Worm (Caenorhabditis elegans) whole organism, L4 larva: ENCODE measurements around the gene Y46G5A.15.

Experiments used
- F10B5.3 ChIP-seq: sonication (generic microtip); optimal IDR thresholded peaks from 2 replicates; lab custom pipeline; 2016; ENCODE audit warnings: mild to moderate bottlenecking, missing genetic modification characterization, missing compliant biosample characterization
- F26F4.8 ChIP-seq: fragments of 200-800 bp; sonication (Bioruptor generic); conservative IDR thresholded peaks from 2 replicates; pipeline ENCODE4 v1.3.6; 2022; ENCODE audit warnings: missing genetic modification characterization, missing compliant biosample characterization
- R02D3.7 ChIP-seq: fragments of 150-350 bp; sonication (generic microtip); optimal IDR thresholded peaks from 3 replicates; lab custom pipeline; 2014; ENCODE audit warnings: missing biosample characterization, missing genetic modification characterization
- T20F7.1 ChIP-seq: fragments of 200-800 bp; sonication (Bioruptor generic); optimal IDR thresholded peaks from 2 replicates; lab custom pipeline; 2018; ENCODE audit warnings: mild to moderate bottlenecking, missing genetic modification characterization, missing compliant biosample characterization
- Y105C5A.15 ChIP-seq: fragments of 200-800 bp; sonication (Bioruptor generic); IDR thresholded peaks from 2 replicates; pipeline ENCODE4 v1.3.6; 2022; ENCODE audit warnings: missing genetic modification characterization, missing compliant biosample characterization
- ZK546.5 ChIP-seq, 2 experiments: sonication (generic microtip); optimal IDR thresholded peaks; 2 replicates each; lab custom pipeline; 2017; ENCODE audit warnings: missing biosample characterization in 2 of 2, missing genetic modification characterization in 2 of 2
- aha-1 ChIP-seq: fragments of 150-350 bp; peaks from one replicate; lab custom pipeline; 2014; ENCODE audit warnings: missing biosample characterization, missing genetic modification characterization
- ceh-20 ChIP-seq: fragments of 200-800 bp; sonication (Bioruptor generic); IDR thresholded peaks from 2 replicates; pipeline ENCODE4 v1.3.6; 2022; ENCODE audit warnings: missing genetic modification reagents, missing genetic modification characterization, missing compliant biosample characterization
- daf-16 ChIP-seq, 3 experiments: sonication (generic microtip); optimal IDR thresholded peaks; 2 replicates each; lab custom pipeline; 2016 to 2017; ENCODE audit warnings: missing genetic modification characterization in 3 of 3, missing genetic modification reagents in 3 of 3, mild to moderate bottlenecking in 2 of 3, missing compliant biosample characterization in 2 of 3, missing biosample characterization in 1 of 3, moderate library complexity in 1 of 3
- dmd-6 ChIP-seq: fragments of 200-800 bp; sonication (Bioruptor generic); IDR thresholded peaks from 2 replicates; pipeline ENCODE4 v1.3.6; 2022; ENCODE audit warnings: missing genetic modification reagents, missing genetic modification characterization, missing compliant biosample characterization
- duxl-1 ChIP-seq: sonication (generic microtip); optimal IDR thresholded peaks from 2 replicates; lab custom pipeline; 2016; ENCODE audit warnings: mild to moderate bottlenecking, missing genetic modification characterization, moderate library complexity, missing compliant biosample characterization; ENCODE audit not compliant: poor library complexity
- dve-1 ChIP-seq: sonication (generic microtip); optimal IDR thresholded peaks from 2 replicates; lab custom pipeline; 2017; ENCODE audit warnings: antibody characterized with exemption, mild to moderate bottlenecking, missing genetic modification characterization, missing compliant biosample characterization; ENCODE audit not compliant: insufficient read depth
- egl-43 ChIP-seq: fragments of 200-800 bp; sonication (Bioruptor generic); IDR thresholded peaks from 2 replicates; pipeline ENCODE4 v1.3.6; 2022; ENCODE audit warnings: missing genetic modification reagents, missing genetic modification characterization, missing compliant biosample characterization
- hlh-11 ChIP-seq: fragments of 200-800 bp; sonication (Bioruptor generic); optimal IDR thresholded peaks from 2 replicates; lab custom pipeline; 2018; ENCODE audit warnings: mild to moderate bottlenecking, missing genetic modification characterization, missing compliant biosample characterization
- hlh-30 ChIP-seq: sonication (generic microtip); optimal IDR thresholded peaks from 2 replicates; lab custom pipeline; 2017; ENCODE audit warnings: antibody characterized with exemption, mild to moderate bottlenecking, missing genetic modification characterization, missing compliant biosample characterization; ENCODE audit not compliant: insufficient read depth
- hmg-1.1 ChIP-seq: fragments of 200-800 bp; sonication (Bioruptor generic); IDR thresholded peaks from 2 replicates; pipeline ENCODE4 v1.3.6; 2022; ENCODE audit warnings: missing genetic modification reagents, missing genetic modification characterization, missing compliant biosample characterization
- mdl-1 ChIP-seq, 2 experiments: fragments of 150-350 bp in 1 of 2; sonication (generic microtip) in 1 of 2; optimal IDR thresholded peaks; 2 replicates each; lab custom pipeline; 2014 to 2017; ENCODE audit warnings: missing biosample characterization in 2 of 2, missing genetic modification characterization in 2 of 2
- mes-2 ChIP-seq: sonication (generic microtip); optimal IDR thresholded peaks from 2 replicates; lab custom pipeline; 2016; ENCODE audit warnings: missing genotype, mild to moderate bottlenecking, missing genetic modification characterization, missing compliant biosample characterization; ENCODE audit not compliant: poor library complexity, severe bottlenecking
- mxl-2 ChIP-seq: fragments of 200-800 bp; sonication (Bioruptor generic); conservative IDR thresholded peaks from 2 replicates; pipeline ENCODE4 v1.3.6; 2022; ENCODE audit warnings: missing genetic modification reagents, missing genetic modification characterization, missing compliant biosample characterization
- mxl-3 ChIP-seq: fragments of 200-800 bp; sonication (Bioruptor generic); optimal IDR thresholded peaks from 2 replicates; lab custom pipeline; 2018; ENCODE audit warnings: mild to moderate bottlenecking, missing genetic modification characterization, missing compliant biosample characterization
- nhr-10 ChIP-seq: fragments of 150-350 bp; optimal IDR thresholded peaks from 2 replicates; lab custom pipeline; 2014; ENCODE audit warnings: missing biosample characterization, missing genetic modification characterization
- nhr-102 ChIP-seq: sonication (generic microtip); optimal IDR thresholded peaks from 2 replicates; lab custom pipeline; 2016; ENCODE audit warnings: mild to moderate bottlenecking, missing genetic modification characterization, moderate library complexity, missing compliant biosample characterization
- nhr-111 ChIP-seq: fragments of 200-800 bp; sonication (Bioruptor generic); optimal IDR thresholded peaks from 2 replicates; lab custom pipeline; 2018; ENCODE audit warnings: mild to moderate bottlenecking, missing genetic modification characterization, missing compliant biosample characterization
- nhr-237 ChIP-seq: sonication (generic microtip); optimal IDR thresholded peaks from 2 replicates; lab custom pipeline; 2017; ENCODE audit warnings: missing biosample characterization, missing genetic modification characterization
- nhr-25 ChIP-seq: sonication (generic microtip); optimal IDR thresholded peaks from 2 replicates; lab custom pipeline; 2017; ENCODE audit warnings: missing genetic modification characterization, mild to moderate bottlenecking, missing compliant biosample characterization, antibody characterized with exemption, moderate library complexity, borderline replicate concordance; ENCODE audit not compliant: insufficient read depth
- nhr-28 ChIP-seq: fragments of 150-350 bp; optimal IDR thresholded peaks from 2 replicates; lab custom pipeline; 2014; ENCODE audit warnings: missing biosample characterization, missing genetic modification characterization
- nhr-77 ChIP-seq: fragments of 150-350 bp; optimal IDR thresholded peaks from 2 replicates; lab custom pipeline; 2014; ENCODE audit warnings: missing biosample characterization, missing genetic modification characterization
- pha-4 ChIP-seq, 2 experiments: fragments of 150-350 bp in 1 of 2; fragments of 200-800 bp in 1 of 2; sonication (Bioruptor generic) in 1 of 2; IDR thresholded peaks in 1 of 2; optimal IDR thresholded peaks in 1 of 2; 2 replicates each; pipeline versions ENCODE4 v1.3.6 to Lab custom; 2014 to 2022; ENCODE audit warnings: missing genetic modification characterization in 2 of 2, missing genetic modification reagents in 2 of 2, missing biosample characterization in 1 of 2, missing compliant biosample characterization in 1 of 2
- php-3 ChIP-seq: fragments of 200-800 bp; sonication (Bioruptor generic); IDR thresholded peaks from 2 replicates; pipeline ENCODE4 v1.3.6; 2022; ENCODE audit warnings: missing genetic modification reagents, missing genetic modification characterization, missing compliant biosample characterization
- pqm-1 ChIP-seq: sonication (generic microtip); optimal IDR thresholded peaks from 2 replicates; lab custom pipeline; 2017; ENCODE audit warnings: missing biosample characterization, missing genetic modification characterization
- saeg-2 ChIP-seq: fragments of 200-800 bp; sonication (Bioruptor generic); IDR thresholded peaks from 2 replicates; pipeline ENCODE4 v1.3.6; 2022; ENCODE audit warnings: missing genetic modification reagents, missing genetic modification characterization, missing compliant biosample characterization
- sdz-12 ChIP-seq: fragments of 200-800 bp; sonication (Bioruptor generic); optimal IDR thresholded peaks from 2 replicates; lab custom pipeline; 2018; ENCODE audit warnings: mild to moderate bottlenecking, missing genetic modification characterization, missing compliant biosample characterization
- snpc-1.2 ChIP-seq: fragments of 200-800 bp; sonication (Bioruptor generic); IDR thresholded peaks from 2 replicates; pipeline ENCODE4 v1.3.6; 2022; ENCODE audit warnings: missing genetic modification reagents, missing genetic modification characterization, missing compliant biosample characterization
- tag-97 ChIP-seq: fragments of 200-800 bp; sonication (Bioruptor generic); IDR thresholded peaks from 2 replicates; pipeline ENCODE4 v1.3.6; 2022; ENCODE audit warnings: missing genetic modification characterization, missing compliant biosample characterization
- unc-39 ChIP-seq: sonication (generic microtip); optimal IDR thresholded peaks from 2 replicates; lab custom pipeline; 2017; ENCODE audit warnings: missing biosample characterization, missing genetic modification characterization
- unc-62 ChIP-seq, 3 experiments: fragments of 150-350 bp in 1 of 3; sonication (generic microtip); optimal IDR thresholded peaks in 2 of 3; peaks in 1 of 3; 1 replicate in 1 of 3; 2 replicates in 2 of 3; lab custom pipeline; 2014 to 2017; ENCODE audit warnings: missing biosample characterization in 3 of 3, missing genetic modification characterization in 3 of 3, missing genetic modification reagents in 3 of 3, missing genotype in 1 of 3
- zfp-2 ChIP-seq: sonication (generic microtip); optimal IDR thresholded peaks from 2 replicates; lab custom pipeline; 2016; ENCODE audit warnings: mild to moderate bottlenecking, missing genetic modification characterization, missing compliant biosample characterization
- zfp-3 ChIP-seq: fragments of 200-800 bp; sonication (Bioruptor generic); conservative IDR thresholded peaks from 2 replicates; pipeline ENCODE4 v1.3.6; 2022; ENCODE audit warnings: missing genetic modification reagents, missing genetic modification characterization, missing compliant biosample characterization
- zip-11 ChIP-seq: fragments of 200-800 bp; sonication (Bioruptor generic); IDR thresholded peaks from 2 replicates; pipeline ENCODE4 v1.3.6; 2022; ENCODE audit warnings: missing genetic modification characterization, missing compliant biosample characterization
- zip-2 ChIP-seq: fragments of 150-350 bp; optimal IDR thresholded peaks from 2 replicates; lab custom pipeline; 2014; ENCODE audit warnings: missing biosample characterization, missing genetic modification characterization

Y46G5A.15 gene

ce11 chrII:12828863-12829262 lies 43.6 kb upstream of the Y46G5A.15 start, which contains the start of gene Y46G5A.23:
TSS of gene Y46G5A.23 (minus strand) at chrII:12828963.
- TF ChIP-seq nhr-111 (GFP tag; lab: Kevin White, UChicago) (no peak), nhr-28 (tag; lab: Kevin White, UChicago) (no peak), Y105C5A.15 (no peak), T20F7.1 (GFP tag; lab: Kevin White, UChicago) (no peak), ZK546.5 (tag; optimal IDR thresholded peaks at IDR 0.05; lab: Kevin White, UChicago) (no peak), nhr-10 (tag; lab: Kevin White, UChicago) (no peak), pha-4 (GFP tag; IDR thresholded peaks at IDR 0.05; lab: Robert Waterston, UW) (no peak), pha-4 (tag; optimal IDR thresholded peaks at IDR 0.05; lab: Kevin White, UChicago) (no peak), zip-2 (tag; lab: Kevin White, UChicago) (no peak), nhr-102 (no peak), nhr-77 (tag; lab: Kevin White, UChicago) (no peak), duxl-1 (tag; lab: Kevin White, UChicago) (no peak), nhr-237 (no peak)
- TF ChIP-seq, all 104 proteins: peak for 0

- no peak for TF ChIP-seq snpc-1.2
Measured at ce11 chrII:12826752-12827151, 41.5 kb upstream of the Y46G5A.15 start, which contains the start of gene Y46G5A.38. TSS of gene Y46G5A.38 (plus strand) at chrII:12827052.

ce11 chrII:12824463-12824862 lies 39.2 kb upstream of the Y46G5A.15 start:
- TF ChIP-seq F26F4.8 (GFP tag; lab: Robert Waterston, UW) (0 out of 2 replicates have a peak, but pooled peaks have one; percentile 39), aha-1 (peak; percentile 77), nhr-28 (tag; lab: Kevin White, UChicago) (no peak), hmg-1.1 (GFP tag; lab: Robert Waterston, UW) (0 out of 2 replicates have a peak, but pooled peaks have one; percentile 24)

- no peak for TF ChIP-seq egl-43 (GFP tag; lab: Robert Waterston, UW)
- TF ChIP-seq unc-39 (tag; lab: Kevin White, UChicago) = no peak
- TF ChIP-seq saeg-2 (GFP tag; lab: Robert Waterston, UW) = no peak
- TF ChIP-seq nhr-10 (tag; lab: Kevin White, UChicago) = no peak
- TF ChIP-seq mes-2 = no peak
- TF ChIP-seq sdz-12 (GFP tag; lab: Kevin White, UChicago) = no peak
- no peak for TF ChIP-seq zfp-3 (GFP tag; lab: Robert Waterston, UW)
- peak; percentile 54; the same call in 1 of the 2 replicates for TF ChIP-seq php-3 (GFP tag; lab: Robert Waterston, UW)
- no peak for TF ChIP-seq R02D3.7 (tag; lab: Kevin White, UChicago)
- TF ChIP-seq nhr-25 = no peak
- TF ChIP-seq daf-16 (GFP tag; optimal IDR thresholded peaks at IDR 0.05; lab: Kevin White, UChicago) = no peak
- TF ChIP-seq daf-16 (tag; optimal IDR thresholded peaks at IDR 0.05; lab: Kevin White, UChicago) = peak; percentile 89
- TF ChIP-seq dve-1 (tag; lab: Kevin White, UChicago) = peak; percentile 87
- TF ChIP-seq zfp-2 = no peak
- no peak for TF ChIP-seq ceh-20 (GFP tag; lab: Robert Waterston, UW)
- no peak for TF ChIP-seq zip-2 (tag; lab: Kevin White, UChicago)
- TF ChIP-seq pqm-1 (tag; lab: Kevin White, UChicago) = peak; percentile 82
- peak in 1 of 2 experiments; percentile 34 for TF ChIP-seq mdl-1 (tag; optimal IDR thresholded peaks at IDR 0.05; lab: Kevin White, UChicago)
- no peak for TF ChIP-seq duxl-1 (tag; lab: Kevin White, UChicago)
- TF ChIP-seq hlh-11 (tag; lab: Kevin White, UChicago) = peak; percentile 59
- no peak for TF ChIP-seq unc-62 (GFP tag; optimal IDR thresholded peaks at IDR 0.05 in 1 of 2; lab: Kevin White, UChicago)
- no peak for TF ChIP-seq unc-62 (tag; optimal IDR thresholded peaks at IDR 0.05; lab: Kevin White, UChicago)
- TF ChIP-seq nhr-28 (tag; lab: Kevin White, UChicago) = peak; percentile 77
- TF ChIP-seq F10B5.3 = no peak
- peak; percentile 59 for TF ChIP-seq mxl-3
- TF ChIP-seq zip-11 (GFP tag; lab: Robert Waterston, UW) = no peak
- TF ChIP-seq mxl-2 (GFP tag; lab: Robert Waterston, UW) = no peak
- TF ChIP-seq tag-97 (GFP tag; lab: Robert Waterston, UW) = no peak
- peak; percentile 42 for TF ChIP-seq dmd-6 (GFP tag; lab: Robert Waterston, UW)
- TF ChIP-seq hlh-30 (tag; lab: Kevin White, UChicago) = peak; percentile 75
Measured at ce11 chrII:12823437-12823836, 38.2 kb upstream of the Y46G5A.15 start, which contains the start of gene Y46G5A.36. TSS of gene Y46G5A.36 (plus strand) at chrII:12823679.
